Fruit fly (Drosophila melanogaster) S2 (cell line): ENCODE data around the gene CG14082.

Experiments used
- CG8478 ChIP-seq: fragments of >200 bp; optimal IDR thresholded peaks from 2 replicates; lab custom pipeline; 2018
- CTCF ChIP-seq, 2 experiments: fragments of >200 bp; optimal IDR thresholded peaks; 2 replicates each; lab custom pipeline; 2018

DNA sequence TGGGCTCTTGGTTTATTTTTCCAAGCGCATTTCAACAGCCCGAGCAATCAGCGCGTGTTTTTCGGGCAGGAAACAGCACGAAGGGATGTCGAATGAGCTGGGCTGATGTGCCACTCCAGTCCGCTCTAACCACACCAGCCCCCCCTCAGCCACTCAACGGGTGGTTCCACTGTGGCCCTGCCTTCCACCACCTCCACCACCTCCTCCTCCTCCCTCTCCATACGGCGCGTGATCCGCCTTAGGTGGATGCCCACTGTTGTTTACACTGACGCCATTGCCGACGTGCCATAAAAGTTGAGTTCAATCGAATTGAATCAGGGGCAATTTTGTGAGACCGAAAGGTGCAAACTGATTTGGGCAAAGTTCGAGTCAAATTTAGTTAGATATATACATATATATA is 19.6 kb upstream of the CG14082 start:
- TF ChIP-seq CG8478 (lab: Kevin White, UChicago) (no peak), CTCF (optimal IDR thresholded peaks at IDR 0.05; lab: Kevin White, UChicago) (no peak)
